Fruit fly (Drosophila melanogaster) whole organism, embryonic: ENCODE data around the gene stumps.

ENCODE experiments used
- Adf1 ChIP-seq: fragments of 200-800 bp; sonication (Bioruptor generic); IDR thresholded peaks from 2 replicates; pipeline ENCODE4 v1.3.6; 2022; ENCODE audit warnings: missing biosample characterization, missing genetic modification characterization
- Atf-2 ChIP-seq: fragments of 200-800 bp; sonication (Bioruptor generic); optimal IDR thresholded peaks from 2 replicates; lab custom pipeline; 2016; ENCODE audit warnings: missing biosample characterization, missing genetic modification characterization
- CG10209 ChIP-seq: fragments of 200-800 bp; sonication (Bioruptor generic); optimal IDR thresholded peaks from 3 replicates; lab custom pipeline; 2017; ENCODE audit warnings: missing biosample characterization, mild to moderate bottlenecking, missing genetic modification characterization, missing genetic modification reagents
- CG11093 ChIP-seq: fragments of 200-800 bp; sonication (Bioruptor generic); IDR thresholded peaks from 3 replicates; pipeline ENCODE4 v1.3.6; 2022; ENCODE audit warnings: missing biosample characterization, missing genetic modification characterization
- CG11398 ChIP-seq: fragments of 200-800 bp; sonication (Bioruptor generic); optimal IDR thresholded peaks from 2 replicates; lab custom pipeline; 2016; ENCODE audit warnings: missing biosample characterization, missing genetic modification characterization
- CG11695 ChIP-seq: fragments of 200-800 bp; sonication (Bioruptor generic); IDR thresholded peaks from 3 replicates; pipeline ENCODE4 v1.3.6; 2022; ENCODE audit warnings: missing biosample characterization, missing genetic modification characterization
- CG11696 ChIP-seq: fragments of 200-800 bp; sonication (Bioruptor generic); IDR thresholded peaks from 2 replicates; pipeline ENCODE4 v1.3.6; 2022; ENCODE audit warnings: missing biosample characterization, missing genetic modification characterization
- CG12071 ChIP-seq: fragments of 200-800 bp; sonication (Bioruptor generic); optimal IDR thresholded peaks from 3 replicates; lab custom pipeline; 2018; ENCODE audit warnings: missing biosample characterization, mild to moderate bottlenecking, missing genetic modification characterization
- CG13123 ChIP-seq: fragments of 200-800 bp; sonication (Bioruptor generic); optimal IDR thresholded peaks from 2 replicates; lab custom pipeline; 2016; ENCODE audit warnings: missing biosample characterization, missing genetic modification characterization
- CG16779 ChIP-seq: fragments of 200-800 bp; sonication (Bioruptor generic); IDR thresholded peaks from 2 replicates; pipeline ENCODE4 v1.3.6; 2022; ENCODE audit warnings: missing biosample characterization, missing genetic modification characterization
- CG17361 ChIP-seq: fragments of 200-800 bp; sonication (Bioruptor generic); IDR thresholded peaks from 3 replicates; pipeline ENCODE4 v1.3.6; 2022; ENCODE audit warnings: missing biosample characterization, missing genetic modification characterization
- CG1832 ChIP-seq: fragments of 200-800 bp; sonication (Bioruptor generic); optimal IDR thresholded peaks from 2 replicates; lab custom pipeline; 2017; ENCODE audit warnings: missing biosample characterization, mild to moderate bottlenecking, missing genetic modification characterization, inconsistent platforms
- CG2712 ChIP-seq: fragments of 200-800 bp; optimal IDR thresholded peaks from 3 replicates; lab custom pipeline; 2019; ENCODE audit warnings: missing biosample characterization, mild to moderate bottlenecking, missing genetic modification characterization, moderate library complexity
- CG30020 ChIP-seq: fragments of 200-800 bp; optimal IDR thresholded peaks from 2 replicates; lab custom pipeline; 2019; ENCODE audit warnings: missing biosample characterization, mild to moderate bottlenecking, missing genetic modification characterization, moderate library complexity
- CG31224 ChIP-seq: fragments of 200-800 bp; sonication (Bioruptor generic); IDR thresholded peaks from 2 replicates; pipeline ENCODE4 v1.3.6; 2022; ENCODE audit warnings: missing biosample characterization, missing genetic modification characterization
- CG3281 ChIP-seq: fragments of 200-800 bp; sonication (Bioruptor generic); optimal IDR thresholded peaks from 3 replicates; lab custom pipeline; 2017; ENCODE audit warnings: missing biosample characterization, mild to moderate bottlenecking, missing genetic modification characterization
- CG33213 ChIP-seq: fragments of 200-800 bp; sonication (Bioruptor generic); optimal IDR thresholded peaks from 3 replicates; lab custom pipeline; 2016; ENCODE audit warnings: missing biosample characterization, missing genetic modification characterization
- CG3995 ChIP-seq: fragments of 200-800 bp; sonication (Bioruptor generic); optimal IDR thresholded peaks from 3 replicates; lab custom pipeline; 2016; ENCODE audit warnings: missing biosample characterization, missing genetic modification characterization
- CG42726 ChIP-seq: fragments of 200-800 bp; sonication (Bioruptor generic); IDR thresholded peaks from 2 replicates; pipeline ENCODE4 v1.3.6; 2022; ENCODE audit warnings: missing biosample characterization, missing genetic modification characterization; ENCODE audit not compliant: partially characterized antibody
- CG4617 ChIP-seq: fragments of 200-800 bp; sonication (Bioruptor generic); optimal IDR thresholded peaks from 3 replicates; lab custom pipeline; 2016; ENCODE audit warnings: missing biosample characterization, missing genetic modification characterization, borderline replicate concordance
- CG4820 ChIP-seq: fragments of 200-800 bp; sonication (Bioruptor generic); optimal IDR thresholded peaks from 3 replicates; lab custom pipeline; 2016; ENCODE audit warnings: missing biosample characterization, missing genetic modification characterization
- CG7271 ChIP-seq: fragments of 200-800 bp; sonication (Bioruptor generic); optimal IDR thresholded peaks from 2 replicates; lab custom pipeline; 2018; ENCODE audit warnings: missing biosample characterization, mild to moderate bottlenecking, missing genetic modification characterization, moderate library complexity
- CG7556 ChIP-seq: fragments of 200-800 bp; sonication (Bioruptor generic); optimal IDR thresholded peaks from 2 replicates; lab custom pipeline; 2017; ENCODE audit warnings: missing biosample characterization, mild to moderate bottlenecking, missing genetic modification characterization
- CG7987 ChIP-seq: fragments of 200-800 bp; sonication (Bioruptor generic); optimal IDR thresholded peaks from 2 replicates; lab custom pipeline; 2018; ENCODE audit warnings: missing biosample characterization, mild to moderate bottlenecking, missing genetic modification characterization, moderate library complexity
- CG8765 ChIP-seq: fragments of 200-800 bp; sonication (Bioruptor generic); IDR thresholded peaks from 2 replicates; pipeline ENCODE4 v1.3.6; 2022; ENCODE audit warnings: missing biosample characterization, missing genetic modification characterization
- CG9932 ChIP-seq: fragments of 200-800 bp; sonication (Bioruptor generic); IDR thresholded peaks from 2 replicates; pipeline ENCODE4 v1.3.6; 2022; ENCODE audit warnings: missing biosample characterization, missing genetic modification characterization
- CkIIα-i1 ChIP-seq: fragments of 200-800 bp; sonication (Bioruptor generic); IDR thresholded peaks from 2 replicates; pipeline ENCODE4 v1.3.6; 2022; ENCODE audit warnings: missing biosample characterization, missing genetic modification characterization
- D19A ChIP-seq: fragments of 200-800 bp; optimal IDR thresholded peaks from 3 replicates; lab custom pipeline; 2019; ENCODE audit warnings: missing biosample characterization, mild to moderate bottlenecking, missing genetic modification characterization, moderate library complexity
- Dip3 ChIP-seq: fragments of 200-800 bp; sonication (Bioruptor generic); optimal IDR thresholded peaks from 3 replicates; lab custom pipeline; 2016; ENCODE audit warnings: missing biosample characterization, missing genetic modification characterization
- GATAe ChIP-seq: fragments of 200-800 bp; sonication (Bioruptor generic); conservative IDR thresholded peaks from 2 replicates; pipeline ENCODE4 v1.3.6; 2022; ENCODE audit warnings: missing biosample characterization, missing genetic modification characterization
- HLH54F ChIP-seq: fragments of 200-800 bp; sonication (Bioruptor generic); optimal IDR thresholded peaks from 3 replicates; lab custom pipeline; 2016; ENCODE audit warnings: missing biosample characterization, missing genetic modification characterization
- Hmx ChIP-seq: fragments of 200-800 bp; sonication (Bioruptor generic); optimal IDR thresholded peaks from 2 replicates; lab custom pipeline; 2016; ENCODE audit warnings: missing biosample characterization, missing genetic modification characterization
- Lim3 ChIP-seq: fragments of 200-800 bp; sonication (Bioruptor generic); IDR thresholded peaks from 2 replicates; pipeline ENCODE4 v1.3.6; 2022; ENCODE audit warnings: missing biosample characterization, missing genetic modification characterization
- Nf-YC ChIP-seq: fragments of 200-800 bp; optimal IDR thresholded peaks from 3 replicates; lab custom pipeline; 2019; ENCODE audit warnings: missing biosample characterization, mild to moderate bottlenecking, missing genetic modification characterization, moderate library complexity
- Opbp ChIP-seq: fragments of 200-800 bp; sonication (Bioruptor generic); IDR thresholded peaks from 3 replicates; pipeline ENCODE4 v1.3.6; 2022; ENCODE audit warnings: missing biosample characterization, missing genetic modification characterization; ENCODE audit not compliant: partially characterized antibody
- PHDP ChIP-seq: fragments of 200-800 bp; sonication (Bioruptor generic); optimal IDR thresholded peaks from 3 replicates; lab custom pipeline; 2018; ENCODE audit warnings: missing biosample characterization, mild to moderate bottlenecking, missing genetic modification characterization, moderate library complexity
- Ptx1 ChIP-seq: fragments of 200-800 bp; sonication (Bioruptor generic); IDR thresholded peaks from 2 replicates; pipeline ENCODE4 v1.3.6; 2022; ENCODE audit warnings: missing biosample characterization, missing genetic modification characterization
- Sin3A ChIP-seq: fragments of >200 bp; optimal IDR thresholded peaks from 2 replicates; lab custom pipeline; 2018
- Xbp1 ChIP-seq: fragments of 200-800 bp; sonication (Bioruptor generic); optimal IDR thresholded peaks from 3 replicates; lab custom pipeline; 2016; ENCODE audit warnings: missing biosample characterization, mild to moderate bottlenecking, missing genetic modification characterization
- dm ChIP-seq: fragments of 200-800 bp; sonication (Bioruptor generic); optimal IDR thresholded peaks from 3 replicates; lab custom pipeline; 2016; ENCODE audit warnings: missing biosample characterization, missing genetic modification characterization
- dysf ChIP-seq: fragments of 200-800 bp; sonication (Bioruptor generic); IDR thresholded peaks from 3 replicates; pipeline ENCODE4 v1.3.6; 2022; ENCODE audit warnings: missing biosample characterization, missing genetic modification characterization
- esg ChIP-seq: fragments of 200-800 bp; sonication (Bioruptor generic); conservative IDR thresholded peaks from 2 replicates; pipeline ENCODE4 v1.3.6; 2022; ENCODE audit warnings: missing biosample characterization, missing genetic modification characterization
- klu ChIP-seq: fragments of 200-800 bp; sonication (Bioruptor generic); IDR thresholded peaks from 2 replicates; pipeline ENCODE4 v1.3.6; 2022; ENCODE audit warnings: missing biosample characterization, missing genetic modification characterization
- onecut ChIP-seq: fragments of 200-800 bp; sonication (Bioruptor generic); IDR thresholded peaks from 2 replicates; pipeline ENCODE4 v1.3.6; 2022; ENCODE audit warnings: missing biosample characterization, missing genetic modification characterization
- p53 ChIP-seq: fragments of 200-800 bp; sonication (Bioruptor generic); optimal IDR thresholded peaks from 2 replicates; lab custom pipeline; 2016; ENCODE audit warnings: missing biosample characterization, missing genetic modification characterization
- pzg ChIP-seq: fragments of 200-800 bp; sonication (Bioruptor generic); optimal IDR thresholded peaks from 3 replicates; lab custom pipeline; 2018; ENCODE audit warnings: missing biosample characterization, mild to moderate bottlenecking, missing genetic modification characterization, moderate library complexity
- schlank ChIP-seq: fragments of 200-800 bp; sonication (Bioruptor generic); optimal IDR thresholded peaks from 2 replicates; lab custom pipeline; 2018; ENCODE audit warnings: missing biosample characterization, mild to moderate bottlenecking, missing genetic modification characterization
- stwl ChIP-seq: fragments of 200-800 bp; sonication (Bioruptor generic); optimal IDR thresholded peaks from 3 replicates; lab custom pipeline; 2018; ENCODE audit warnings: missing biosample characterization, mild to moderate bottlenecking, missing genetic modification characterization, moderate library complexity
- vvl ChIP-seq: fragments of 200-800 bp; sonication (Bioruptor generic); IDR thresholded peaks from 2 replicates; pipeline ENCODE4 v1.3.6; 2022; ENCODE audit warnings: missing biosample characterization, missing genetic modification characterization
- wor ChIP-seq: fragments of 200-800 bp; sonication (Bioruptor generic); IDR thresholded peaks from 2 replicates; pipeline ENCODE4 v1.3.6; 2022; ENCODE audit warnings: missing biosample characterization, missing genetic modification characterization

Gene stumps

dm6 chr3R:14608892-14609692 lies 32.1 kb downstream of the stumps start, which contains the start of gene CG14853 (continued):
- TF ChIP-seq CG11696 (GFP tag; lab: Robert Waterston, UW) (0 out of 2 replicates have a peak, but pooled peaks have one; percentile 31), CG7271 (peak; percentile 48), CG7987 (GFP tag; lab: Kevin White, UChicago) (peak; percentile 87), pzg (GFP tag; lab: Kevin White, UChicago) (no peak), Sin3A (no peak), wor (GFP tag; lab: Robert Waterston, UW) (peak; percentile 81), CG1832 (GFP tag; lab: Kevin White, UChicago) (no peak), Hmx (no peak), onecut (peak; percentile 58), CG9932 (peak; percentile 70), CG11695 (GFP tag; lab: Robert Waterston, UW) (peak; percentile 72), dm (GFP tag; lab: Kevin White, UChicago) (no peak), Atf-2 (no peak), CG3281 (GFP tag; lab: Kevin White, UChicago) (peak; percentile 59), p53 (no peak), CG11398 (GFP tag; lab: Kevin White, UChicago) (peak; percentile 38), CG30020 (tag; lab: Kevin White, UChicago) (no peak), CG8765 (GFP tag; lab: Robert Waterston, UW) (no peak), CG2712 (tag; lab: Kevin White, UChicago) (peak; percentile 92), CG10209 (GFP tag; lab: Kevin White, UChicago) (peak; percentile 85), CG31224 (GFP tag; lab: Robert Waterston, UW) (peak; percentile 7; the same call in 1 of the 2 replicates), CG3995 (GFP tag; lab: Kevin White, UChicago) (no peak), CG4617 (GFP tag; lab: Kevin White, UChicago) (peak; percentile 44), PHDP (tag; lab: Kevin White, UChicago) (peak; percentile 94), schlank (tag; lab: Kevin White, UChicago) (peak; percentile 47), Dip3 (GFP tag; lab: Kevin White, UChicago) (no peak), vvl (GFP tag; lab: Robert Waterston, UW) (peak; percentile 81), HLH54F (no peak), CG17361 (GFP tag; lab: Robert Waterston, UW) (peak; percentile 90), CG42726 (GFP tag; lab: Robert Waterston, UW) (no peak), GATAe (no peak), stwl (tag; lab: Kevin White, UChicago) (no peak), CG11093 (0 out of 3 replicates have a peak, but pooled peaks have one; percentile 45), D19A (tag; lab: Kevin White, UChicago) (peak; percentile 76), Opbp (GFP tag; lab: Robert Waterston, UW) (no peak), Nf-YC (peak; percentile 72), esg (GFP tag; lab: Robert Waterston, UW) (peak; percentile 83), Ptx1 (GFP tag; lab: Robert Waterston, UW) (peak; percentile 76), Adf1 (GFP tag; lab: Robert Waterston, UW) (peak; percentile 42; the same call in 1 of the 2 replicates), CG12071 (GFP tag; lab: Kevin White, UChicago) (peak; percentile 88), dysf (GFP tag; lab: Robert Waterston, UW) (peak; percentile 79; the same call in 2 of the 3 replicates), Lim3 (GFP tag; lab: Robert Waterston, UW) (no peak), CG7556 (GFP tag; lab: Kevin White, UChicago) (peak; percentile 72), CG16779 (no peak), CkIIα-i1 (no peak), CG4820 (no peak), CG33213 (GFP tag; lab: Kevin White, UChicago) (no peak), Xbp1 (peak; percentile 90), CG13123 (GFP tag; lab: Kevin White, UChicago) (peak; percentile 33), klu (peak; percentile 44; the same call in 1 of the 2 replicates)
